Worm (Caenorhabditis elegans): ENCODE results near the gene sri-18.

ce11 chrV:10230932-10231331, 29.4 kb downstream of the sri-18 start, which contains the start of gene fipr-6:
- no peak for TF ChIP-seq nhr-28 (tag; optimal IDR thresholded peaks at IDR 0.05)
- no peak for TF ChIP-seq daf-12 (tag; optimal IDR thresholded peaks at IDR 0.05)
- no peak for TF ChIP-seq skn-1 (tag; optimal IDR thresholded peaks at IDR 0.05)
- TF ChIP-seq elt-3 (tag; optimal IDR thresholded peaks at IDR 0.05), result no peak
- no peak for TF ChIP-seq lin-39 (tag; optimal IDR thresholded peaks at IDR 0.05)
- TF ChIP-seq tbx-2 (tag; optimal IDR thresholded peaks at IDR 0.05), result no peak
- no peak for TF ChIP-seq lin-15B (tag; optimal IDR thresholded peaks at IDR 0.05)
- TF ChIP-seq nhr-12 (tag; optimal IDR thresholded peaks at IDR 0.05), result no peak
- no peak for TF ChIP-seq hmg-11 (tag; optimal IDR thresholded peaks at IDR 0.05)
- no peak for TF ChIP-seq ZK546.5 (tag; optimal IDR thresholded peaks at IDR 0.05)
- TF ChIP-seq snpc-4 (tag; optimal IDR thresholded peaks at IDR 0.05), result no peak

Measured in whole organism, L3 larva.